Fruit fly (Drosophila melanogaster): ENCODE data around the gene sim.
A peak's percentile ranks its signal among the peaks of the same experiment; 100 is the strongest.

Gene sim

dm6 chr3R:13011621-13011963 lies 46.0 kb upstream of the sim start, which contains the start of gene CtBP (continued):
- TF ChIP-seq aop (GFP tag; IDR thresholded peaks at IDR 0.05) = no peak
- TF ChIP-seq CG34224 (GFP tag; IDR thresholded peaks at IDR 0.05; ENCODE audit: partially characterized antibody) = no peak
- TF ChIP-seq CoRest (tag; optimal IDR thresholded peaks at IDR 0.05) = no peak
- TF ChIP-seq Side (GFP tag; optimal IDR thresholded peaks at IDR 0.05) = no peak
- no peak for TF ChIP-seq BtbVII (GFP tag; optimal IDR thresholded peaks at IDR 0.05)
- TF ChIP-seq CG5180 (GFP tag; optimal IDR thresholded peaks at IDR 0.05) = no peak
- TF ChIP-seq CG12659 (GFP tag; optimal IDR thresholded peaks at IDR 0.05) = peak; percentile 55
- no peak for TF ChIP-seq inv (GFP tag; IDR thresholded peaks at IDR 0.05; ENCODE audit: partially characterized antibody)
- no peak for TF ChIP-seq CG16779 (GFP tag; IDR thresholded peaks at IDR 0.05)
- TF ChIP-seq Pdp1 (GFP tag; optimal IDR thresholded peaks at IDR 0.05) = no peak
- TF ChIP-seq disco-r (GFP tag; optimal IDR thresholded peaks at IDR 0.05) = no peak
- TF ChIP-seq MESR4 (GFP tag; optimal IDR thresholded peaks at IDR 0.05) = peak; percentile 58
- no peak for TF ChIP-seq eve (GFP tag; optimal IDR thresholded peaks at IDR 0.05)
- no peak for TF ChIP-seq CG30020 (tag; optimal IDR thresholded peaks at IDR 0.05)
- no peak for TF ChIP-seq CG9876 (GFP tag; optimal IDR thresholded peaks at IDR 0.05)
- no peak for TF ChIP-seq ase (GFP tag; IDR thresholded peaks at IDR 0.05)
- TF ChIP-seq E2f1 (GFP tag; IDR thresholded peaks at IDR 0.05) = no peak
- no peak for TF ChIP-seq Ets97D (GFP tag; optimal IDR thresholded peaks at IDR 0.05)
- no peak for TF ChIP-seq hbn (GFP tag; IDR thresholded peaks at IDR 0.05; ENCODE audit: partially characterized antibody)
- no peak for TF ChIP-seq CG3838 (GFP tag; optimal IDR thresholded peaks at IDR 0.05)
- TF ChIP-seq CG9727 (GFP tag; optimal IDR thresholded peaks at IDR 0.05) = no peak
- peak; percentile 4 for TF ChIP-seq Elba2 (GFP tag; optimal IDR thresholded peaks at IDR 0.05)
- no peak for TF ChIP-seq sc (optimal IDR thresholded peaks at IDR 0.05)
- TF ChIP-seq sc (GFP tag; optimal IDR thresholded peaks at IDR 0.05) = no peak
- no peak for TF ChIP-seq crol (GFP tag; IDR thresholded peaks at IDR 0.05)
- no peak for TF ChIP-seq CG6813 (GFP tag; optimal IDR thresholded peaks at IDR 0.05)
- TF ChIP-seq Gsc (GFP tag; IDR thresholded peaks at IDR 0.05) = no peak
- TF ChIP-seq mld (GFP tag; IDR thresholded peaks at IDR 0.05; ENCODE audit: partially characterized antibody) = no peak
- no peak for TF ChIP-seq lilli (GFP tag; optimal IDR thresholded peaks at IDR 0.05)
- TF ChIP-seq HLHmδ (GFP tag; optimal IDR thresholded peaks at IDR 0.05) = peak; percentile 47
- no peak for TF ChIP-seq Atf3 (GFP tag; optimal IDR thresholded peaks at IDR 0.05)
- TF ChIP-seq Rfx (GFP tag; IDR thresholded peaks at IDR 0.05) = no peak
- TF ChIP-seq Adf1 (GFP tag; IDR thresholded peaks at IDR 0.05) = peak; percentile 23; the same call in 1 of the 2 replicates
- no peak for TF ChIP-seq CG12391 (tag; optimal IDR thresholded peaks at IDR 0.05)
- no peak for TF ChIP-seq Nf-YA (GFP tag; IDR thresholded peaks at IDR 0.05)
- TF ChIP-seq CG33557 (GFP tag; optimal IDR thresholded peaks at IDR 0.05) = no peak
- TF ChIP-seq Hr39 (optimal IDR thresholded peaks at IDR 0.05) = no peak
- TF ChIP-seq CG16863 (GFP tag; optimal IDR thresholded peaks at IDR 0.05) = no peak
- TF ChIP-seq her (GFP tag; optimal IDR thresholded peaks at IDR 0.05) = no peak
- no peak for TF ChIP-seq HHEX (GFP tag; optimal IDR thresholded peaks at IDR 0.05)
- no peak for TF ChIP-seq ftz-f1 (GFP tag; optimal IDR thresholded peaks at IDR 0.05)
- no peak for TF ChIP-seq Oli (tag; optimal IDR thresholded peaks at IDR 0.05)
- TF ChIP-seq pho (GFP tag; optimal IDR thresholded peaks at IDR 0.05) = no peak
- no peak for TF ChIP-seq CG7271 (tag; optimal IDR thresholded peaks at IDR 0.05)
- TF ChIP-seq CG10462 (GFP tag; optimal IDR thresholded peaks at IDR 0.05) = no peak
- no peak for TF ChIP-seq ttk (GFP tag; IDR thresholded peaks at IDR 0.05)
- TF ChIP-seq jigr1 (GFP tag; IDR thresholded peaks at IDR 0.05) = no peak
- TF ChIP-seq gem (tag; optimal IDR thresholded peaks at IDR 0.05) = no peak
- TF ChIP-seq NFAT (GFP tag; IDR thresholded peaks at IDR 0.05) = 0 out of 2 replicates have a peak, but pooled peaks have one; percentile 33
- TF ChIP-seq chm (GFP tag; IDR thresholded peaks at IDR 0.05) = 0 out of 2 replicates have a peak, but pooled peaks have one; percentile 7
- TF ChIP-seq Med (GFP tag) = peak; percentile 80
- no peak for TF ChIP-seq CG18011 (GFP tag; optimal IDR thresholded peaks at IDR 0.05)
- no peak for TF ChIP-seq CG17328 (GFP tag; IDR thresholded peaks at IDR 0.05)

All from whole organism, embryonic.